Fruit fly (Drosophila melanogaster): ENCODE data around the gene Mulk.

The Mulk gene

dm6 chr2L:10260750-10261493 lies 8.9 kb upstream of the Mulk start, which contains the start of gene Pten (continued):
- TF ChIP-seq CG17385 (GFP tag; optimal IDR thresholded peaks at IDR 0.05) (peak; percentile 44), inv (GFP tag; IDR thresholded peaks at IDR 0.05; ENCODE audit: partially characterized antibody) (peak; percentile 83), Xrp1 (GFP tag; IDR thresholded peaks at IDR 0.05) (peak; percentile 73), CG7839 (tag; optimal IDR thresholded peaks at IDR 0.05) (no peak), CHES-1-like (GFP tag; optimal IDR thresholded peaks at IDR 0.05) (peak; percentile 29), Lhr (GFP tag; optimal IDR thresholded peaks at IDR 0.05) (peak; percentile 39), CG4730 (GFP tag; IDR thresholded peaks at IDR 0.05) (no peak), hth (optimal IDR thresholded peaks at IDR 0.05) (no peak), zen2 (GFP tag; IDR thresholded peaks at IDR 0.05; ENCODE audit: partially characterized antibody) (no peak; the same call in 2 of the 3 replicates), B-H2 (GFP tag; optimal IDR thresholded peaks at IDR 0.05) (peak; percentile 30), CG17912 (GFP tag; optimal IDR thresholded peaks at IDR 0.05) (peak; percentile 41), cas (GFP tag; IDR thresholded peaks at IDR 0.05) (no peak), CG7963 (GFP tag; IDR thresholded peaks at IDR 0.05; ENCODE audit: partially characterized antibody) (peak; percentile 90), grau (tag; optimal IDR thresholded peaks at IDR 0.05) (peak; percentile 63), p53 (GFP tag; optimal IDR thresholded peaks at IDR 0.05) (no peak), Taf1 (GFP tag; IDR thresholded peaks at IDR 0.05) (0 out of 2 replicates have a peak, but pooled peaks have one; percentile 18), CG6254 (GFP tag; optimal IDR thresholded peaks at IDR 0.05) (peak; percentile 100), ato (GFP tag; IDR thresholded peaks at IDR 0.05; ENCODE audit: partially characterized antibody) (peak; percentile 87), bab2 (GFP tag; optimal IDR thresholded peaks at IDR 0.05) (peak; percentile 61), E2f2 (GFP tag; IDR thresholded peaks at IDR 0.05) (peak; percentile 60), yki (optimal IDR thresholded peaks at IDR 0.05) (no peak), CG16813 (GFP tag; IDR thresholded peaks at IDR 0.05; ENCODE audit: partially characterized antibody) (peak; percentile 92), CG9876 (GFP tag; optimal IDR thresholded peaks at IDR 0.05) (no peak), CoRest (tag; optimal IDR thresholded peaks at IDR 0.05) (peak; percentile 76), tgo (GFP tag; IDR thresholded peaks at IDR 0.05) (peak; percentile 51; the same call in 1 of the 3 replicates), CG7928 (GFP tag; optimal IDR thresholded peaks at IDR 0.05) (peak; percentile 4), Doc3 (GFP tag; IDR thresholded peaks at IDR 0.05; ENCODE audit: partially characterized antibody) (peak; percentile 66; the same call in 2 of the 3 replicates), Sin3A (optimal IDR thresholded peaks at IDR 0.05) (no peak), CG18764 (GFP tag; optimal IDR thresholded peaks at IDR 0.05) (peak; percentile 100), dmrt99B (tag; optimal IDR thresholded peaks at IDR 0.05) (no peak), CG3726 (GFP tag; IDR thresholded peaks at IDR 0.05) (no peak), cad (GFP tag; optimal IDR thresholded peaks at IDR 0.05) (peak; percentile 74), CG10321 (GFP tag; IDR thresholded peaks at IDR 0.05) (no peak), CG14050 (GFP tag; IDR thresholded peaks at IDR 0.05) (peak; percentile 43; the same call in 2 of the 3 replicates), croc (GFP tag; conservative IDR thresholded peaks at IDR 0.05) (peak; percentile 31; the same call in 2 of the 3 replicates), hb (GFP tag; IDR thresholded peaks at IDR 0.05; ENCODE audit: partially characterized antibody) (peak; percentile 87; the same call in 2 of the 3 replicates), prd (optimal IDR thresholded peaks at IDR 0.05) (no peak), prd (GFP tag; IDR thresholded peaks at IDR 0.05) (peak; percentile 70; the same call in 1 of the 3 replicates), btn (GFP tag; optimal IDR thresholded peaks at IDR 0.05) (peak; percentile 23), BEAF-32 (GFP tag; optimal IDR thresholded peaks at IDR 0.05) (peak; percentile 88), Dip3 (GFP tag; optimal IDR thresholded peaks at IDR 0.05) (peak; percentile 58), dimm (GFP tag; IDR thresholded peaks at IDR 0.05) (no peak), pros (GFP tag; optimal IDR thresholded peaks at IDR 0.05) (no peak), gce (GFP tag; IDR thresholded peaks at IDR 0.05) (no peak), Gsc (GFP tag; IDR thresholded peaks at IDR 0.05) (no peak), CG10431 (GFP tag; optimal IDR thresholded peaks at IDR 0.05) (peak; percentile 26), CG8359 (GFP tag; optimal IDR thresholded peaks at IDR 0.05; ENCODE audit: borderline replicate concordance) (no peak), CG7372 (GFP tag; IDR thresholded peaks at IDR 0.05) (peak; percentile 47; the same call in 1 of the 2 replicates), C15 (GFP tag; IDR thresholded peaks at IDR 0.05) (0 out of 3 replicates have a peak, but pooled peaks have one; percentile 33), gem (tag; optimal IDR thresholded peaks at IDR 0.05) (peak; percentile 80)

All from whole organism, embryonic.